Fruit fly (Drosophila melanogaster) whole organism, embryonic: ENCODE measurements around the gene PMP34.
A peak's percentile ranks its signal among the peaks of the same experiment; 100 is the strongest.

Experiments
- CG10543 ChIP-seq: fragments of 200-800 bp; sonication (Bioruptor generic); optimal IDR thresholded peaks from 3 replicates; lab custom pipeline; 2017; ENCODE audit warnings: missing biosample characterization, mild to moderate bottlenecking, missing genetic modification characterization, moderate library complexity
- CG11093 ChIP-seq: fragments of 200-800 bp; sonication (Bioruptor generic); IDR thresholded peaks from 3 replicates; pipeline ENCODE4 v1.3.6; 2022; ENCODE audit warnings: missing biosample characterization, missing genetic modification characterization
- CG11398 ChIP-seq: fragments of 200-800 bp; sonication (Bioruptor generic); optimal IDR thresholded peaks from 2 replicates; lab custom pipeline; 2016; ENCODE audit warnings: missing biosample characterization, missing genetic modification characterization
- CG11504 ChIP-seq: fragments of 200-800 bp; sonication (Bioruptor generic); optimal IDR thresholded peaks from 3 replicates; lab custom pipeline; 2019; ENCODE audit warnings: missing biosample characterization, mild to moderate bottlenecking, missing genetic modification characterization, moderate library complexity
- CG13894 ChIP-seq: fragments of 200-800 bp; sonication (Bioruptor generic); optimal IDR thresholded peaks from 3 replicates; lab custom pipeline; 2018; ENCODE audit warnings: missing biosample characterization, mild to moderate bottlenecking, missing genetic modification characterization, moderate library complexity
- CG15479 ChIP-seq: fragments of 200-800 bp; sonication (Bioruptor generic); optimal IDR thresholded peaks from 3 replicates; lab custom pipeline; 2019; ENCODE audit warnings: missing biosample characterization, mild to moderate bottlenecking, missing genetic modification characterization, moderate library complexity
- CG1603 ChIP-seq: fragments of 200-800 bp; sonication (Bioruptor generic); optimal IDR thresholded peaks from 2 replicates; lab custom pipeline; 2019; ENCODE audit warnings: missing biosample characterization, mild to moderate bottlenecking, missing genetic modification characterization, moderate library complexity
- CG16779 ChIP-seq: fragments of 200-800 bp; sonication (Bioruptor generic); IDR thresholded peaks from 2 replicates; pipeline ENCODE4 v1.3.6; 2022; ENCODE audit warnings: missing biosample characterization, missing genetic modification characterization
- CG16815 ChIP-seq: fragments of 200-800 bp; sonication (Bioruptor generic); optimal IDR thresholded peaks from 3 replicates; lab custom pipeline; 2017; ENCODE audit warnings: missing biosample characterization, mild to moderate bottlenecking, missing genetic modification characterization
- CG1792 ChIP-seq: fragments of 200-800 bp; sonication (Bioruptor generic); optimal IDR thresholded peaks from 2 replicates; lab custom pipeline; 2016; ENCODE audit warnings: missing biosample characterization, missing genetic modification characterization
- CG18476 ChIP-seq: fragments of 200-800 bp; sonication (Bioruptor generic); optimal IDR thresholded peaks from 2 replicates; lab custom pipeline; 2016; ENCODE audit warnings: missing biosample characterization, mild to moderate bottlenecking, missing genetic modification characterization
- CG18764 ChIP-seq: fragments of 200-800 bp; sonication (Bioruptor generic); optimal IDR thresholded peaks from 3 replicates; lab custom pipeline; 2016; ENCODE audit warnings: missing biosample characterization, missing genetic modification characterization
- CG2678 ChIP-seq: fragments of 200-800 bp; sonication (Bioruptor generic); optimal IDR thresholded peaks from 3 replicates; lab custom pipeline; 2019; ENCODE audit warnings: missing biosample characterization, mild to moderate bottlenecking, missing genetic modification characterization, moderate library complexity
- CG2875 ChIP-seq: fragments of 200-800 bp; sonication (Bioruptor generic); optimal IDR thresholded peaks from 2 replicates; lab custom pipeline; 2017; ENCODE audit warnings: missing biosample characterization, mild to moderate bottlenecking, missing genetic modification characterization, missing genetic modification reagents
- CG31441 ChIP-seq: fragments of 200-800 bp; sonication (Bioruptor generic); IDR thresholded peaks from 2 replicates; pipeline ENCODE4 v1.3.6; 2022; ENCODE audit warnings: missing biosample characterization, missing genetic modification characterization
- CG3281 ChIP-seq: fragments of 200-800 bp; sonication (Bioruptor generic); optimal IDR thresholded peaks from 3 replicates; lab custom pipeline; 2017; ENCODE audit warnings: missing biosample characterization, mild to moderate bottlenecking, missing genetic modification characterization
- CG3407 ChIP-seq: fragments of 200-800 bp; sonication (Bioruptor generic); optimal IDR thresholded peaks from 2 replicates; lab custom pipeline; 2018; ENCODE audit warnings: missing biosample characterization, mild to moderate bottlenecking, missing genetic modification characterization
- CG4820 ChIP-seq: fragments of 200-800 bp; sonication (Bioruptor generic); optimal IDR thresholded peaks from 3 replicates; lab custom pipeline; 2016; ENCODE audit warnings: missing biosample characterization, missing genetic modification characterization
- CG6683 ChIP-seq: fragments of 200-800 bp; sonication (Bioruptor generic); optimal IDR thresholded peaks from 2 replicates; lab custom pipeline; 2017; ENCODE audit warnings: missing biosample characterization, mild to moderate bottlenecking, missing genetic modification characterization, missing genetic modification reagents
- CG7839 ChIP-seq: fragments of 200-800 bp; sonication (Bioruptor generic); optimal IDR thresholded peaks from 3 replicates; lab custom pipeline; 2018; ENCODE audit warnings: missing biosample characterization, mild to moderate bottlenecking, missing genetic modification characterization, moderate library complexity
- CG7928 ChIP-seq: fragments of 200-800 bp; sonication (Bioruptor generic); optimal IDR thresholded peaks from 2 replicates; lab custom pipeline; 2017; ENCODE audit warnings: missing biosample characterization, mild to moderate bottlenecking, missing genetic modification characterization
- CG9876 ChIP-seq: fragments of 200-800 bp; sonication (Bioruptor generic); optimal IDR thresholded peaks from 2 replicates; lab custom pipeline; 2016; ENCODE audit warnings: missing biosample characterization, missing genetic modification characterization
- CG9932 ChIP-seq: fragments of 200-800 bp; sonication (Bioruptor generic); IDR thresholded peaks from 2 replicates; pipeline ENCODE4 v1.3.6; 2022; ENCODE audit warnings: missing biosample characterization, missing genetic modification characterization
- CkIIα-i1 ChIP-seq: fragments of 200-800 bp; sonication (Bioruptor generic); IDR thresholded peaks from 2 replicates; pipeline ENCODE4 v1.3.6; 2022; ENCODE audit warnings: missing biosample characterization, missing genetic modification characterization
- Oaz ChIP-seq: fragments of 200-800 bp; sonication (Bioruptor generic); IDR thresholded peaks from 2 replicates; pipeline ENCODE4 v1.3.6; 2022; ENCODE audit warnings: missing biosample characterization, missing genetic modification characterization
- Scr ChIP-seq: fragments of 200-800 bp; sonication (Bioruptor generic); IDR thresholded peaks from 2 replicates; pipeline ENCODE4 v1.3.6; 2022; ENCODE audit warnings: missing biosample characterization, missing genetic modification characterization; ENCODE audit not compliant: partially characterized antibody
- Sin3A ChIP-seq: fragments of >200 bp; optimal IDR thresholded peaks from 2 replicates; lab custom pipeline; 2018
- ash1 ChIP-seq: fragments of 200-800 bp; sonication (Bioruptor generic); optimal IDR thresholded peaks from 2 replicates; lab custom pipeline; 2018; ENCODE audit warnings: missing biosample characterization, mild to moderate bottlenecking, missing genetic modification characterization
- bowl ChIP-seq: fragments of 200-800 bp; sonication (Bioruptor generic); IDR thresholded peaks from 2 replicates; pipeline ENCODE4 v1.3.6; 2022; ENCODE audit warnings: missing biosample characterization, missing genetic modification characterization
- chinmo ChIP-seq: fragments of 200-800 bp; sonication (Bioruptor generic); IDR thresholded peaks from 4 replicates; pipeline ENCODE4 v1.3.6; 2022; ENCODE audit warnings: missing biosample characterization, missing genetic modification characterization; ENCODE audit not compliant: partially characterized antibody
- chn ChIP-seq: fragments of 200-800 bp; sonication (Bioruptor generic); optimal IDR thresholded peaks from 2 replicates; lab custom pipeline; 2016; ENCODE audit warnings: missing biosample characterization, missing genetic modification characterization
- croc ChIP-seq: fragments of 200-800 bp; sonication (Bioruptor generic); conservative IDR thresholded peaks from 3 replicates; pipeline ENCODE4 v1.3.6; 2022; ENCODE audit warnings: missing biosample characterization, missing genetic modification characterization
- da ChIP-seq: fragments of 200-800 bp; sonication (Bioruptor generic); optimal IDR thresholded peaks from 2 replicates; lab custom pipeline; 2016; ENCODE audit warnings: missing biosample characterization, missing genetic modification characterization
- dysf ChIP-seq: fragments of 200-800 bp; sonication (Bioruptor generic); IDR thresholded peaks from 3 replicates; pipeline ENCODE4 v1.3.6; 2022; ENCODE audit warnings: missing biosample characterization, missing genetic modification characterization
- gsb-n ChIP-seq: fragments of 200-800 bp; sonication (Bioruptor generic); optimal IDR thresholded peaks from 3 replicates; lab custom pipeline; 2018; ENCODE audit warnings: missing biosample characterization, mild to moderate bottlenecking, missing genetic modification characterization
- hkb ChIP-seq, 2 experiments: fragments of 200-800 bp in 1 of 2; fragments of >200 bp in 1 of 2; sonication (Bioruptor generic) in 1 of 2; IDR thresholded peaks in 1 of 2; optimal IDR thresholded peaks in 1 of 2; 2 replicates each; pipeline versions ENCODE4 v1.3.6 to Lab custom; 2017 to 2022; ENCODE audit warnings: missing biosample characterization in 1 of 2, missing genetic modification characterization in 1 of 2
- lola ChIP-seq, 3 experiments: fragments of >200 bp in 2 of 3; fragments of 200-800 bp in 1 of 3; sonication (Bioruptor generic) in 1 of 3; optimal IDR thresholded peaks; 2 replicates each; lab custom pipeline; 2017 to 2019; ENCODE audit warnings: missing biosample characterization in 3 of 3, missing genetic modification characterization in 3 of 3, mild to moderate bottlenecking in 1 of 3, moderate library complexity in 1 of 3
- mirr ChIP-seq: fragments of 200-800 bp; sonication (Bioruptor generic); optimal IDR thresholded peaks from 3 replicates; lab custom pipeline; 2018; ENCODE audit warnings: missing biosample characterization, mild to moderate bottlenecking, missing genetic modification characterization
- pnt ChIP-seq: fragments of 200-800 bp; sonication (Bioruptor generic); optimal IDR thresholded peaks from 3 replicates; lab custom pipeline; 2016; ENCODE audit warnings: missing biosample characterization, missing genetic modification characterization
- pum ChIP-seq: fragments of 200-800 bp; sonication (Bioruptor generic); optimal IDR thresholded peaks from 2 replicates; lab custom pipeline; 2016; ENCODE audit warnings: missing biosample characterization, missing genetic modification characterization
- salm ChIP-seq: fragments of 200-800 bp; sonication (Bioruptor generic); optimal IDR thresholded peaks from 2 replicates; lab custom pipeline; 2018; ENCODE audit warnings: missing biosample characterization, mild to moderate bottlenecking, missing genetic modification characterization
- sd ChIP-seq: fragments of 200-800 bp; sonication (Bioruptor generic); optimal IDR thresholded peaks from 3 replicates; lab custom pipeline; 2018; ENCODE audit warnings: missing biosample characterization, mild to moderate bottlenecking, missing genetic modification characterization, moderate library complexity
- slbo ChIP-seq: fragments of 200-800 bp; sonication (Bioruptor generic); IDR thresholded peaks from 2 replicates; pipeline ENCODE4 v1.3.6; 2022; ENCODE audit warnings: missing biosample characterization, missing genetic modification characterization
- sob ChIP-seq: fragments of 200-800 bp; sonication (Bioruptor generic); IDR thresholded peaks from 2 replicates; pipeline ENCODE4 v1.3.6; 2022; ENCODE audit warnings: missing biosample characterization, missing genetic modification characterization
- sr ChIP-seq: fragments of 200-800 bp; sonication (Bioruptor generic); IDR thresholded peaks from 3 replicates; pipeline ENCODE4 v1.3.6; 2022; ENCODE audit warnings: missing biosample characterization, missing genetic modification characterization
- stwl ChIP-seq: fragments of 200-800 bp; sonication (Bioruptor generic); optimal IDR thresholded peaks from 3 replicates; lab custom pipeline; 2018; ENCODE audit warnings: missing biosample characterization, mild to moderate bottlenecking, missing genetic modification characterization, moderate library complexity
- tio ChIP-seq: fragments of 200-800 bp; sonication (Bioruptor generic); optimal IDR thresholded peaks from 2 replicates; lab custom pipeline; 2017; ENCODE audit warnings: missing biosample characterization, missing genetic modification characterization, inconsistent platforms
- tll ChIP-seq, 2 experiments: fragments of 200-800 bp in 1 of 2; fragments of >200 bp in 1 of 2; sonication (Bioruptor generic) in 1 of 2; optimal IDR thresholded peaks; 2 replicates each; lab custom pipeline; 2017 to 2019; ENCODE audit warnings: missing biosample characterization in 2 of 2, missing genetic modification characterization in 2 of 2, mild to moderate bottlenecking in 1 of 2, moderate library complexity in 1 of 2
- trh ChIP-seq: fragments of 200-800 bp; sonication (Bioruptor generic); optimal IDR thresholded peaks from 2 replicates; lab custom pipeline; 2016; ENCODE audit warnings: missing biosample characterization, missing genetic modification characterization
- vfl ChIP-seq: fragments of 200-800 bp; sonication (Bioruptor generic); optimal IDR thresholded peaks from 2 replicates; lab custom pipeline; 2016; ENCODE audit warnings: missing biosample characterization, missing genetic modification characterization
- yki ChIP-seq: fragments of >200 bp; optimal IDR thresholded peaks from 3 replicates; lab custom pipeline; 2018

PMP34 gene

dm6 chr3L:4286784-4287183 lies 31.8 kb upstream of the PMP34 start, which contains the start of gene TfIIEbeta (continued):
- TF ChIP-seq salm (tag; lab: Kevin White, UChicago) (no peak), slbo (GFP tag; lab: Robert Waterston, UW) (peak; percentile 54), CG11093 (no peak), bowl (GFP tag; lab: Robert Waterston, UW) (no peak), chinmo (GFP tag; lab: Robert Waterston, UW) (no peak), CG16779 (no peak), CG4820 (GFP tag; lab: Kevin White, UChicago) (no peak), gsb-n (tag; lab: Kevin White, UChicago) (peak; percentile 30), CG15479 (no peak), CG31441 (no peak; the same call in 1 of the 2 replicates), CG6683 (GFP tag; lab: Kevin White, UChicago) (no peak), CG10543 (GFP tag; lab: Kevin White, UChicago) (no peak), CG2678 (no peak), chn (GFP tag; lab: Kevin White, UChicago) (no peak), tll (GFP tag; optimal IDR thresholded peaks at IDR 0.05; lab: Kevin White, UChicago) (no peak), yki (lab: Kevin White, UChicago) (no peak), CG3281 (GFP tag; lab: Kevin White, UChicago) (peak; percentile 51), CkIIα-i1 (GFP tag; lab: Robert Waterston, UW) (no peak), pum (no peak), sr (no peak), Scr (no peak), ash1 (GFP tag; lab: Kevin White, UChicago) (no peak), CG1603 (no peak), sob (GFP tag; lab: Robert Waterston, UW) (no peak), Oaz (no peak), hkb (optimal IDR thresholded peaks at IDR 0.05; lab: Kevin White, UChicago) (no peak), hkb (GFP tag; IDR thresholded peaks at IDR 0.05; lab: Robert Waterston, UW) (peak; percentile 39; the same call in 1 of the 2 replicates), CG3407 (GFP tag; lab: Kevin White, UChicago) (no peak), CG18764 (no peak), CG11504 (tag; lab: Kevin White, UChicago) (no peak), CG13894 (tag; lab: Kevin White, UChicago) (no peak), CG7928 (GFP tag; lab: Kevin White, UChicago) (peak; percentile 95), CG11398 (GFP tag; lab: Kevin White, UChicago) (no peak), mirr (GFP tag; lab: Kevin White, UChicago) (no peak), trh (GFP tag; lab: Kevin White, UChicago) (no peak), sd (peak; percentile 73), CG16815 (no peak), croc (GFP tag; lab: Robert Waterston, UW) (no peak), da (GFP tag; lab: Kevin White, UChicago) (no peak), vfl (GFP tag; lab: Kevin White, UChicago) (no peak), CG9932 (peak; percentile 15; the same call in 1 of the 2 replicates), pnt (GFP tag; lab: Kevin White, UChicago) (no peak), CG7839 (peak; percentile 46), CG18476 (GFP tag; lab: Kevin White, UChicago) (peak; percentile 9), CG1792 (GFP tag; lab: Kevin White, UChicago) (no peak), CG9876 (GFP tag; lab: Kevin White, UChicago) (no peak), tio (no peak), stwl (tag; lab: Kevin White, UChicago) (peak; percentile 59), Sin3A (no peak), CG2875 (GFP tag; lab: Kevin White, UChicago) (no peak), lola (GFP tag; optimal IDR thresholded peaks at IDR 0.05; lab: Kevin White, UChicago) (no peak), dysf (GFP tag; lab: Robert Waterston, UW) (peak; percentile 36; the same call in 1 of the 3 replicates)
